Fruit fly (Drosophila melanogaster): ENCODE measurements around the gene PTPMT1.

PTPMT1 gene

dm6 chr3R:23723381-23724034 lies 34.6 kb upstream of the PTPMT1 start (continued):
- TF ChIP-seq CG18764 (GFP tag; optimal IDR thresholded peaks at IDR 0.05) (no peak), disco-r (GFP tag; optimal IDR thresholded peaks at IDR 0.05) (no peak), amos (GFP tag; IDR thresholded peaks at IDR 0.05; ENCODE audit: partially characterized antibody) (no peak; the same call in 1 of the 2 replicates), C15 (GFP tag; IDR thresholded peaks at IDR 0.05) (no peak), CG32767 (GFP tag; IDR thresholded peaks at IDR 0.05) (peak; percentile 47), ro (GFP tag; IDR thresholded peaks at IDR 0.05) (no peak), Ssrp (tag; optimal IDR thresholded peaks at IDR 0.05) (no peak), crp (GFP tag; optimal IDR thresholded peaks at IDR 0.05) (no peak), crol (GFP tag; IDR thresholded peaks at IDR 0.05) (0 out of 2 replicates have a peak, but pooled peaks have one; percentile 3), crc (GFP tag; optimal IDR thresholded peaks at IDR 0.05) (no peak), CG3995 (GFP tag; optimal IDR thresholded peaks at IDR 0.05) (no peak), wor (GFP tag; IDR thresholded peaks at IDR 0.05) (no peak), luna (GFP tag; optimal IDR thresholded peaks at IDR 0.05) (no peak), pan (optimal IDR thresholded peaks at IDR 0.05) (no peak), pan (GFP tag; optimal IDR thresholded peaks at IDR 0.05 in 1 of 2, IDR thresholded peaks at IDR 0.05 in 1 of 2) (peak in 1 of 2 experiments; percentile 79), Jarid2 (GFP tag; optimal IDR thresholded peaks at IDR 0.05) (peak; percentile 38), Poxn (GFP tag; IDR thresholded peaks at IDR 0.05) (no peak), Hmr (GFP tag; optimal IDR thresholded peaks at IDR 0.05) (peak; percentile 51), tio (GFP tag; optimal IDR thresholded peaks at IDR 0.05) (no peak), pum (GFP tag; optimal IDR thresholded peaks at IDR 0.05) (peak; percentile 10), HLHmδ (GFP tag; optimal IDR thresholded peaks at IDR 0.05) (peak; percentile 36), CG16863 (GFP tag; optimal IDR thresholded peaks at IDR 0.05) (no peak), CG12769 (tag; optimal IDR thresholded peaks at IDR 0.05) (no peak), CG5953 (GFP tag; IDR thresholded peaks at IDR 0.05) (peak; percentile 54; the same call in 1 of the 2 replicates), CG10565 (GFP tag; optimal IDR thresholded peaks at IDR 0.05) (no peak), Xrp1 (GFP tag; IDR thresholded peaks at IDR 0.05) (peak; percentile 90), TFAM (GFP tag; optimal IDR thresholded peaks at IDR 0.05) (peak; percentile 13), emc (GFP tag; optimal IDR thresholded peaks at IDR 0.05) (no peak), Doc3 (GFP tag; IDR thresholded peaks at IDR 0.05; ENCODE audit: partially characterized antibody) (no peak), lbe (GFP tag; optimal IDR thresholded peaks at IDR 0.05) (peak; percentile 39), chn (GFP tag; optimal IDR thresholded peaks at IDR 0.05) (no peak), CG6854 (GFP tag; optimal IDR thresholded peaks at IDR 0.05) (peak; percentile 41), dan (GFP tag; IDR thresholded peaks at IDR 0.05) (no peak), Hey (tag; optimal IDR thresholded peaks at IDR 0.05) (peak; percentile 47), tap (tag; optimal IDR thresholded peaks at IDR 0.05) (peak; percentile 76), CG12744 (GFP tag; optimal IDR thresholded peaks at IDR 0.05) (no peak), org-1 (GFP tag; optimal IDR thresholded peaks at IDR 0.05) (peak; percentile 46), Sry-β (GFP tag; optimal IDR thresholded peaks at IDR 0.05) (peak; percentile 62), CG31388 (GFP tag; optimal IDR thresholded peaks at IDR 0.05) (no peak), CG14710 (tag; optimal IDR thresholded peaks at IDR 0.05) (peak; percentile 20), dmrt11E (tag; optimal IDR thresholded peaks at IDR 0.05) (no peak), HmgD (GFP tag; optimal IDR thresholded peaks at IDR 0.05) (no peak), Nf-YA (GFP tag; IDR thresholded peaks at IDR 0.05) (peak; percentile 86), CG10209 (GFP tag; optimal IDR thresholded peaks at IDR 0.05) (peak; percentile 31), CG2678 (tag; optimal IDR thresholded peaks at IDR 0.05) (peak; percentile 83), CG11696 (GFP tag; IDR thresholded peaks at IDR 0.05) (peak; percentile 56), Nf-YB (GFP tag; optimal IDR thresholded peaks at IDR 0.05) (no peak), corto (GFP tag; optimal IDR thresholded peaks at IDR 0.05) (no peak), Antp (GFP tag; optimal IDR thresholded peaks at IDR 0.05) (no peak), sima (GFP tag; optimal IDR thresholded peaks at IDR 0.05) (no peak)
